Worm (Caenorhabditis elegans) whole organism, midembryonic: ENCODE measurements around the gene F40A3.1.

ENCODE experiments used
- T22C8.4 ChIP-seq: fragments of 200-800 bp; sonication (Bioruptor generic); IDR thresholded peaks from 2 replicates; pipeline ENCODE4 v1.3.6; 2022; ENCODE audit warnings: missing genetic modification characterization, missing compliant biosample characterization
- cog-1 ChIP-seq: sonication (generic microtip); optimal IDR thresholded peaks from 2 replicates; lab custom pipeline; 2016; ENCODE audit warnings: missing genetic modification characterization, missing compliant biosample characterization
- flt-1 ChIP-seq: fragments of 200-800 bp; sonication (Bioruptor generic); IDR thresholded peaks from 2 replicates; pipeline ENCODE4 v1.3.6; 2022; ENCODE audit warnings: missing genetic modification characterization, missing compliant biosample characterization
- klf-2 ChIP-seq: fragments of 200-800 bp; sonication (Bioruptor generic); conservative IDR thresholded peaks from 2 replicates; pipeline ENCODE4 v1.3.6; 2022; ENCODE audit warnings: missing genetic modification reagents, missing genetic modification characterization, missing compliant biosample characterization
- ref-1 ChIP-seq: fragments of 200-800 bp; sonication (Bioruptor generic); conservative IDR thresholded peaks from 2 replicates; pipeline ENCODE4 v1.3.6; 2022; ENCODE audit warnings: missing genetic modification reagents, missing genetic modification characterization, missing compliant biosample characterization
- ztf-23 ChIP-seq: fragments of 200-800 bp; sonication (Bioruptor generic); IDR thresholded peaks from 2 replicates; pipeline ENCODE4 v1.3.6; 2022; ENCODE audit warnings: missing genetic modification reagents, missing genetic modification characterization, missing compliant biosample characterization

DNA sequence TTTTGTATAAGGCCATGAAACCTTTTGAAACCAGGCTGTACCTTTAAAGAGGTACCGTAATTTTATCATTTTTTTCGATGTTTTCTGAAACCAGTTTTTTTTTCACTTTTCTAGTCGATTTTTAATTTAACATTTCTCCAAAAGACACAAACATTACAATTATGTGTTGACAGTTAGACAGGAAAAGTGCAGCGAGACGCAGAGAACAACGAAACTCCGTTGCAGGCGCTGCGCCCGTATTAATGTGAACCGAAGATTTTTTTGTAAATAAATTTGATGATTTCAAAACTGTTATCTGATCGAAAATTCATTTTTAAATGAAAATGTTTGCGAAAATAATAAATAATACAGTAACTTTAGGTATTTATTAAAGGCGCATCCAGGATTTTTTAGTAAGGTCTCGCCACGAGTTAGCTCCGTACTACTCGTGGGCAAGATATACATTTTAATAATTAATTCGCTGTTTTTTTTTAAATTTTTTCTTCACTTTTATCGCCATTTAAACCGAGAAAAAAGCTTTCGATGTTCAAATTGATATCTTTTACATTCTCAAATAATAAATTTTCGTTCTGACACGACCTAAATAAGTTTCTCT lies 14.4 kb upstream of the F40A3.1 start, which contains the start of gene F40A3.3:
- TF ChIP-seq flt-1 (GFP tag; lab: Robert Waterston, UW), result no peak
- no peak for TF ChIP-seq klf-2 (GFP tag; lab: Robert Waterston, UW)
- TF ChIP-seq ztf-23 (GFP tag; lab: Robert Waterston, UW), result no peak
- no peak for TF ChIP-seq ref-1
- no peak for TF ChIP-seq T22C8.4 (GFP tag; lab: Robert Waterston, UW)
- no peak for TF ChIP-seq cog-1
